Worm (Caenorhabditis elegans) whole organism, L4 larva: ENCODE measurements around the gene F13A7.1.

ENCODE experiments used
- F26F4.8 ChIP-seq: fragments of 200-800 bp; sonication (Bioruptor generic); conservative IDR thresholded peaks from 2 replicates; pipeline ENCODE4 v1.3.6; 2022; ENCODE audit warnings: missing genetic modification characterization, missing compliant biosample characterization
- T20F7.1 ChIP-seq: fragments of 200-800 bp; sonication (Bioruptor generic); optimal IDR thresholded peaks from 2 replicates; lab custom pipeline; 2018; ENCODE audit warnings: mild to moderate bottlenecking, missing genetic modification characterization, missing compliant biosample characterization
- Y75B8A.6 ChIP-seq: fragments of 200-800 bp; sonication (Bioruptor generic); IDR thresholded peaks from 2 replicates; pipeline ENCODE4 v1.3.6; 2022; ENCODE audit warnings: missing genetic modification reagents, missing genetic modification characterization, missing compliant biosample characterization
- ZK546.5 ChIP-seq, 2 experiments: sonication (generic microtip); optimal IDR thresholded peaks; 2 replicates each; lab custom pipeline; 2017; ENCODE audit warnings: missing biosample characterization in 2 of 2, missing genetic modification characterization in 2 of 2
- aha-1 ChIP-seq: fragments of 150-350 bp; peaks from one replicate; lab custom pipeline; 2014; ENCODE audit warnings: missing biosample characterization, missing genetic modification characterization
- aly-2 ChIP-seq: sonication (generic microtip); optimal IDR thresholded peaks from 2 replicates; lab custom pipeline; 2018; ENCODE audit warnings: missing biosample characterization, missing genetic modification characterization
- ceh-20 ChIP-seq: fragments of 200-800 bp; sonication (Bioruptor generic); IDR thresholded peaks from 2 replicates; pipeline ENCODE4 v1.3.6; 2022; ENCODE audit warnings: missing genetic modification reagents, missing genetic modification characterization, missing compliant biosample characterization
- ceh-82 ChIP-seq: sonication (generic microtip); optimal IDR thresholded peaks from 2 replicates; lab custom pipeline; 2017; ENCODE audit warnings: missing biosample characterization, missing genetic modification characterization
- daf-19 ChIP-seq: fragments of 200-800 bp; sonication (Bioruptor generic); conservative IDR thresholded peaks from 2 replicates; pipeline ENCODE4 v1.3.6; 2022; ENCODE audit warnings: missing genetic modification characterization, missing compliant biosample characterization
- daf-8 ChIP-seq: fragments of 200-800 bp; sonication (Bioruptor generic); IDR thresholded peaks from 2 replicates; pipeline ENCODE4 v1.3.6; 2022; ENCODE audit warnings: missing genetic modification characterization, missing compliant biosample characterization
- dpl-1 ChIP-seq: fragments of 150-350 bp; optimal IDR thresholded peaks from 2 replicates; lab custom pipeline; 2014; ENCODE audit warnings: missing biosample characterization, missing genetic modification reagents, missing genetic modification characterization
- duxl-1 ChIP-seq: sonication (generic microtip); optimal IDR thresholded peaks from 2 replicates; lab custom pipeline; 2016; ENCODE audit warnings: mild to moderate bottlenecking, missing genetic modification characterization, moderate library complexity, missing compliant biosample characterization; ENCODE audit not compliant: poor library complexity
- lin-13 ChIP-seq: fragments of 150-350 bp; optimal IDR thresholded peaks from 2 replicates; lab custom pipeline; 2014; ENCODE audit warnings: missing biosample characterization, missing genetic modification reagents, missing genetic modification characterization
- lin-15B ChIP-seq: fragments of 150-350 bp; sonication (generic microtip); optimal IDR thresholded peaks from 3 replicates; lab custom pipeline; 2014; ENCODE audit warnings: missing biosample characterization, missing genetic modification characterization
- lir-3 ChIP-seq: sonication (generic microtip); optimal IDR thresholded peaks from 2 replicates; lab custom pipeline; 2016; ENCODE audit warnings: mild to moderate bottlenecking, missing genetic modification characterization, missing compliant biosample characterization
- mdt-29 ChIP-seq: fragments of 200-800 bp; sonication (Bioruptor generic); IDR thresholded peaks from 2 replicates; pipeline ENCODE4 v1.3.6; 2022; ENCODE audit warnings: missing genetic modification reagents, missing genetic modification characterization, missing compliant biosample characterization
- mep-1 ChIP-seq: fragments of 150-350 bp; sonication (generic microtip); optimal IDR thresholded peaks from 3 replicates; lab custom pipeline; 2014; ENCODE audit warnings: missing biosample characterization, missing genetic modification characterization
- mxl-2 ChIP-seq: fragments of 200-800 bp; sonication (Bioruptor generic); conservative IDR thresholded peaks from 2 replicates; pipeline ENCODE4 v1.3.6; 2022; ENCODE audit warnings: missing genetic modification reagents, missing genetic modification characterization, missing compliant biosample characterization
- mxl-3 ChIP-seq: fragments of 200-800 bp; sonication (Bioruptor generic); optimal IDR thresholded peaks from 2 replicates; lab custom pipeline; 2018; ENCODE audit warnings: mild to moderate bottlenecking, missing genetic modification characterization, missing compliant biosample characterization
- nhr-111 ChIP-seq: fragments of 200-800 bp; sonication (Bioruptor generic); optimal IDR thresholded peaks from 2 replicates; lab custom pipeline; 2018; ENCODE audit warnings: mild to moderate bottlenecking, missing genetic modification characterization, missing compliant biosample characterization
- nhr-237 ChIP-seq: sonication (generic microtip); optimal IDR thresholded peaks from 2 replicates; lab custom pipeline; 2017; ENCODE audit warnings: missing biosample characterization, missing genetic modification characterization
- nhr-6 ChIP-seq: fragments of 150-350 bp; optimal IDR thresholded peaks from 2 replicates; lab custom pipeline; 2014; ENCODE audit warnings: missing biosample characterization, missing genetic modification characterization
- pha-4 ChIP-seq, 2 experiments: fragments of 150-350 bp in 1 of 2; fragments of 200-800 bp in 1 of 2; sonication (Bioruptor generic) in 1 of 2; IDR thresholded peaks in 1 of 2; optimal IDR thresholded peaks in 1 of 2; 2 replicates each; pipeline versions ENCODE4 v1.3.6 to Lab custom; 2014 to 2022; ENCODE audit warnings: missing genetic modification characterization in 2 of 2, missing genetic modification reagents in 2 of 2, missing biosample characterization in 1 of 2, missing compliant biosample characterization in 1 of 2
- snpc-1.2 ChIP-seq: fragments of 200-800 bp; sonication (Bioruptor generic); IDR thresholded peaks from 2 replicates; pipeline ENCODE4 v1.3.6; 2022; ENCODE audit warnings: missing genetic modification reagents, missing genetic modification characterization, missing compliant biosample characterization
- tra-1 ChIP-seq: fragments of 200-800 bp; sonication (Bioruptor generic); IDR thresholded peaks from 2 replicates; pipeline ENCODE4 v1.3.6; 2022; ENCODE audit warnings: missing genetic modification reagents, missing genetic modification characterization, missing compliant biosample characterization
- unc-62 ChIP-seq, 3 experiments: fragments of 150-350 bp in 1 of 3; sonication (generic microtip); optimal IDR thresholded peaks in 2 of 3; peaks in 1 of 3; 1 replicate in 1 of 3; 2 replicates in 2 of 3; lab custom pipeline; 2014 to 2017; ENCODE audit warnings: missing biosample characterization in 3 of 3, missing genetic modification characterization in 3 of 3, missing genetic modification reagents in 3 of 3, missing genotype in 1 of 3
- vab-7 ChIP-seq: fragments of 200-800 bp; sonication (Bioruptor generic); IDR thresholded peaks from 2 replicates; pipeline ENCODE4 v1.3.6; 2022; ENCODE audit warnings: missing genetic modification reagents, missing genetic modification characterization, missing compliant biosample characterization
- zfp-2 ChIP-seq: sonication (generic microtip); optimal IDR thresholded peaks from 2 replicates; lab custom pipeline; 2016; ENCODE audit warnings: mild to moderate bottlenecking, missing genetic modification characterization, missing compliant biosample characterization

The F13A7.1 gene

DNA sequence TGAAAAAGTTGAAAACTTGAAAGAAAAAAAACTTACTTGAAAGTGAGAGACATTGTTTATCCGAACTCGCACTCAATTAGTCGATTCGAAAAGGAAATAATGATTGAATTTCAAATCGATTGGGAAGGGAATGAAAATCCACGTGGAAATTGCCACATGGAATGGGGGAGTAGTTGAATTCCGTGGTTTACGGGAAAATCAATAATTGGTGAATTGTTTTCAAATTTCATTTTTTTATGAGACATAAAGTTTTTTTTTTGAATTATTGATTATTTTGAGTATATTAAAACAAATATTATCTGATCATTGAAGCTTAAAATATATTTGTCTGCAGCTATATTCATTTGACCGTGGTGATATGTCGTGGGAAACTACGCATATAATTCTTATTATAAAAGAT lies at the start of gene F13A7.1:
F13A7.1 (minus strand) TSS at position 101 of the 400 bp plus-strand sequence.
- no peak for TF ChIP-seq ceh-20 (GFP tag; lab: Robert Waterston, UW)
- TF ChIP-seq daf-19 (GFP tag; lab: Robert Waterston, UW): no peak
- TF ChIP-seq snpc-1.2 (GFP tag; lab: Robert Waterston, UW): no peak
- TF ChIP-seq T20F7.1 (GFP tag; lab: Kevin White, UChicago): no peak

DNA sequence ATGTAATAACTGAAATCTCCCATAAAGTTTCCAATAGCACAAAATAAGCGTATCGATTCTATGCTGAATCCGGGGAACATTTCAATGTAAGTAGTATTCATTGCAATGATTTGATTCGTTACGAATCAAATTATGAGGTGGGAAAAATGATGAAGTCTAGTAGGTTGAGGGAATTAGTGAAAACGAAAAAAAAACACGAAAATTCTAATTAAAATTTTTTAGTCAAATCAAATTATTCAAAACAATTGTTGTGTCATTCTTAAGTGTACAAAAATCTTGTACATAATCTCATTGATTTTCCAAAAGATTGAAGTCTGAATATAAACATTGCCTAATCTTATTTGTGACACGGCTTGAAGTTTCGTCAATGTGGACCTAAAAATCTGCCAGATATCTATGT lies 46.7 kb upstream of the F13A7.1 start, which contains the start of gene srw-29:
srw-29 (minus strand) TSS at position 101 of the 400 bp plus-strand sequence.
- TF ChIP-seq unc-62 (GFP tag; optimal IDR thresholded peaks at IDR 0.05 in 1 of 2; lab: Kevin White, UChicago): no peak
- no peak for TF ChIP-seq unc-62 (tag; optimal IDR thresholded peaks at IDR 0.05; lab: Kevin White, UChicago)
- no peak for TF ChIP-seq lin-15B (tag; lab: Kevin White, UChicago)
- TF ChIP-seq nhr-6 (tag; lab: Kevin White, UChicago): no peak
- no peak for TF ChIP-seq tra-1 (GFP tag; lab: Robert Waterston, UW)
- no peak for TF ChIP-seq lin-13 (GFP tag; lab: Kevin White, UChicago)
- no peak for TF ChIP-seq nhr-237 (tag; lab: Kevin White, UChicago)
- no peak for TF ChIP-seq mep-1 (tag; lab: Kevin White, UChicago)
- TF ChIP-seq Y75B8A.6: no peak
- no peak for TF ChIP-seq ceh-82 (tag; lab: Kevin White, UChicago)
- TF ChIP-seq, all 104 proteins: peak for 0

DNA sequence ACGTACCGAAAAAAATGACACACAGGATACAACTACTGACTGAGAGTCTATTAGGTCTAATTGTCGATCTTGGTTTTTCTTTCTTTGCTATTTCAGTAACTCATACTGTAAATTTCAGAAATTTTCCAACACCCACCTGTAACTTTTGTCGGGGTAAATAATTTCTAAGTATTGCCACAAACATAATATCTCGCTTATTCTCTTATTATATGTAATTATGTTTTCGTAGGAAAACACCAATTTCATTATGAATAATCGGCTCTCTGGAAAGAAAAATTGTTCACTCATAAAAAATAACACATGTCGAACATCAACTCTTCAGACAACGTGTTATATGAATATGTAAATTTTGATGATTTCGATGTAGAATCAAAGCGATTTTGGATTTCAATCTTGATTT lies 42.9 kb upstream of the F13A7.1 start, which contains the start of gene srw-48:
srw-48 (plus strand) TSS at position 301 of the 400 bp plus-strand sequence.
- TF ChIP-seq daf-8 (no peak), lir-3 (tag; lab: Kevin White, UChicago) (no peak)

DNA sequence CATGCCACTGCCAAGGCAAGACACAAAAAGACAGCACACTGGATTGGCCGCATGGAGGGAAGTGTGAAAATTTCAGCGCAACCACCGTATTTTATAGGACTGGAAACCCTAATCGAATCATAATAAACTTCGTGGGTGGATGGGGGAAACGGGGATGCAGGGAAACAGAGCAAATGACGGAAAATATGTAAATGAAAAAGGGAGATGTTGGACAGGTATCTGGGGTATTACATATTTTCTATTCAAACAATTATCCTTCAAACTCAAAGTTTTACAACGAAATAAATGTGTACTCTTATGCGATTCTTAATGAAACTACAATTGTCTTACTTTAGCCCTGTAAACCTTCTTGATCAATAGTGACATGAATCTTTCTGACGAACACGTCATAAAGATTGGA lies 42.0 kb upstream of the F13A7.1 start, which contains the start of gene F26D2.16:
F26D2.16 (minus strand) TSS at position 101 of the 400 bp plus-strand sequence.
- TF ChIP-seq aha-1 (peak; percentile 81), F26F4.8 (no peak)

DNA sequence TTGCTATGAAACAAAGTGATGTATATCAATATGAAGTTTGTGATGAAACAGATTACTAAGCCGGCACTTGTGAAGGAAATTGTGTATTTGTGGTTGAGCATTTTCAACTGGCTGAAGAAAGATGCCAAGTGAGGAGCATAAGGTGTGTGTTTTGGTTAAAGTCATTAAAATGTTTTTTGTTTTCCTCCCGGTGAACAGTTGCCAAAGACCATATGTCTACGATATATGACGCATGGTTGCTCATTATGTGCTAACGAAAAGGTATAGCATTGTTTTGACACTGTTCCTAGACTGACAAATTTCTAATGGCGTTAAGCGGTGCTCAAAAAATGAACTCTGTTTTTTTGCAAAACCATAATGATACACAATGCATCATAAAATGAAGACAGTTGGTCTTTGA lies 39.3 kb upstream of the F13A7.1 start, which contains the start of gene str-55:
str-55 (minus strand) TSS at position 101 of the 400 bp plus-strand sequence.
- TF ChIP-seq ZK546.5 (tag; optimal IDR thresholded peaks at IDR 0.05; lab: Kevin White, UChicago): no peak
- no peak for TF ChIP-seq vab-7 (GFP tag; lab: Robert Waterston, UW)
- TF ChIP-seq lin-15B (tag; lab: Kevin White, UChicago): no peak
- no peak for TF ChIP-seq zfp-2 (tag; lab: Kevin White, UChicago)
- no peak for TF ChIP-seq pha-4 (GFP tag; IDR thresholded peaks at IDR 0.05; lab: Robert Waterston, UW)
- no peak for TF ChIP-seq pha-4 (tag; optimal IDR thresholded peaks at IDR 0.05; lab: Kevin White, UChicago)
- TF ChIP-seq aly-2: no peak
- no peak for TF ChIP-seq duxl-1 (tag; lab: Kevin White, UChicago)
- TF ChIP-seq, all 104 proteins: peak for 0

DNA sequence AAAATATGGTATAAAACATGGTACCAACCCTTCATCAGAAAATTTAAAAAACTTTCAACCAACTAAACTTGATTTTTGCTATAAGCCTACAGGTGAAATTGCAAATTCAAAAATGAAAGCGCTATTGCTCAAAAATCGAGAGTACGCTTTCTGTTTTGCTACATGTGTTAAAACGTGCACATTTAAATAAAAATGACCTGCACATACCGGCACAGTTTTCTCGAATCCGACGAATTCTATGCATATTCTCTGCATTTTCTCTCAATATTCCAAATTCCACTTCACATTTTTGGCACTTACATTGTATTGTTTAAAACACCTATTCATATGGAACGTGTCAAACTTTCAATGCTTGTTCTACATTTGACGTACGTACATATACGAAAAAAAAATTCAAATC lies 32.8 kb upstream of the F13A7.1 start, which contains the start of gene srh-145:
srh-145 (plus strand) TSS at position 193 of the 400 bp plus-strand sequence.
- TF ChIP-seq dpl-1 (GFP tag; lab: Kevin White, UChicago): no peak
- no peak for TF ChIP-seq nhr-111 (GFP tag; lab: Kevin White, UChicago)
- TF ChIP-seq aha-1: peak; percentile 78
- TF ChIP-seq daf-19 (GFP tag; lab: Robert Waterston, UW): no peak
- TF ChIP-seq nhr-6 (tag; lab: Kevin White, UChicago): no peak
- TF ChIP-seq unc-62 (GFP tag; optimal IDR thresholded peaks at IDR 0.05 in 1 of 2; lab: Kevin White, UChicago): peak in 1 of 2 experiments; percentile 60
- TF ChIP-seq unc-62 (tag; optimal IDR thresholded peaks at IDR 0.05; lab: Kevin White, UChicago): no peak
- no peak for TF ChIP-seq mdt-29 (GFP tag; lab: Robert Waterston, UW)
- TF ChIP-seq mxl-3 (GFP tag; lab: Kevin White, UChicago): no peak
- TF ChIP-seq mxl-2: 0 out of 2 replicates have a peak, but pooled peaks have one; percentile 11
